Worm (Caenorhabditis elegans) whole organism, L4 larva: ENCODE results near the gene ZK1290.1.

Source experiments
- F37D6.2 ChIP-seq: sonication (generic microtip); optimal IDR thresholded peaks from 2 replicates; lab custom pipeline; 2016; ENCODE audit warnings: mild to moderate bottlenecking, missing genetic modification characterization, missing compliant biosample characterization
- aha-1 ChIP-seq: fragments of 150-350 bp; peaks from one replicate; lab custom pipeline; 2014; ENCODE audit warnings: missing biosample characterization, missing genetic modification characterization
- ctbp-1 ChIP-seq: fragments of 200-800 bp; sonication (Bioruptor generic); IDR thresholded peaks from 2 replicates; pipeline ENCODE4 v1.3.6; 2022; ENCODE audit warnings: missing genetic modification reagents, missing genetic modification characterization, missing compliant biosample characterization
- fos-1 ChIP-seq: fragments of 150-350 bp; optimal IDR thresholded peaks from 2 replicates; lab custom pipeline; 2014; ENCODE audit warnings: missing biosample characterization, missing genetic modification characterization
- set-16 ChIP-seq: fragments of 200-800 bp; sonication (Bioruptor generic); IDR thresholded peaks from 2 replicates; pipeline ENCODE4 v1.3.6; 2022; ENCODE audit warnings: missing genetic modification reagents, missing genetic modification characterization, missing compliant biosample characterization
- skn-1 ChIP-seq: fragments of 150-350 bp; optimal IDR thresholded peaks from 2 replicates; lab custom pipeline; 2014; ENCODE audit warnings: missing biosample characterization, missing genetic modification characterization
- vab-7 ChIP-seq: fragments of 200-800 bp; sonication (Bioruptor generic); IDR thresholded peaks from 2 replicates; pipeline ENCODE4 v1.3.6; 2022; ENCODE audit warnings: missing genetic modification reagents, missing genetic modification characterization, missing compliant biosample characterization

DNA sequence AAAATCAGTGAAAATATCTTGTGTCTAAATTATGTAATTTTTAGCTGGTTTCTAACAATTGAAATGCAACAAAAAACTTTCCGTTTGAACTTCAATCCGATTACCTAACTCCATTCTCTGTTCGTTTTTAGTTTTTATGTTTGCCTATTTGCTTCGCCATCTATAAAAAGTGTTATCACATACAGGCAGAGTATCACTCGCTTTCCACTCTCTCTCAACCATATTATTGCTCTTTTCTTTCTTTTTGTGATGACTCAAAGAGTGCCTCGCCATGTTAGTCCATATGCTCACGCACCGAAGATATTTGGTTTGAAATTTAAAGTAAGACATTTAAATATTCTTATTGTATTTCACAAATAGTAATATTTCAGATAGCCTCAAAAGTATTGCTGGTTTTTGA is 26.6 kb upstream of the ZK1290.1 start, which contains the start of gene ZK1290.13:
- TF ChIP-seq aha-1 (tag; lab: Kevin White, UChicago) (no peak), fos-1 (no peak), skn-1 (tag; lab: Kevin White, UChicago) (no peak), ctbp-1 (no peak), F37D6.2 (no peak), vab-7 (GFP tag; lab: Robert Waterston, UW) (no peak), set-16 (GFP tag; lab: Robert Waterston, UW) (no peak)
